Worm (Caenorhabditis elegans) whole organism, L3 larva: ENCODE results near the gene F58H1.6.

Source experiments
- R02D3.7 ChIP-seq: fragments of 150-350 bp; optimal IDR thresholded peaks from 2 replicates; lab custom pipeline; 2014; ENCODE audit warnings: missing biosample characterization, missing genetic modification characterization
- ZK546.5 ChIP-seq: sonication (generic microtip); optimal IDR thresholded peaks from 2 replicates; lab custom pipeline; 2017; ENCODE audit warnings: missing biosample characterization, missing genetic modification characterization
- aly-2 ChIP-seq: fragments of 150-350 bp; optimal IDR thresholded peaks from 2 replicates; lab custom pipeline; 2014; ENCODE audit warnings: missing biosample characterization, missing genetic modification characterization
- ama-1 ChIP-seq: fragments of 150-350 bp; optimal IDR thresholded peaks from 2 replicates; lab custom pipeline; 2018
- ceh-16 ChIP-seq: sonication (generic microtip); optimal IDR thresholded peaks from 2 replicates; lab custom pipeline; 2017; ENCODE audit warnings: missing biosample characterization, missing genetic modification characterization
- ceh-28 ChIP-seq: fragments of 150-350 bp; optimal IDR thresholded peaks from 2 replicates; lab custom pipeline; 2014; ENCODE audit warnings: missing biosample characterization, missing genetic modification reagents, missing genetic modification characterization
- ceh-82 ChIP-seq: fragments of 150-350 bp; optimal IDR thresholded peaks from 2 replicates; lab custom pipeline; 2014; ENCODE audit warnings: missing biosample characterization, missing genetic modification characterization
- ceh-9 ChIP-seq: sonication (generic microtip); optimal IDR thresholded peaks from 2 replicates; lab custom pipeline; 2018; ENCODE audit warnings: missing biosample characterization, missing genetic modification characterization
- daf-12 ChIP-seq: fragments of 150-350 bp; optimal IDR thresholded peaks from 2 replicates; lab custom pipeline; 2014; ENCODE audit warnings: missing biosample characterization, missing genetic modification reagents, missing genetic modification characterization
- egl-5 ChIP-seq: fragments of 150-350 bp; optimal IDR thresholded peaks from 2 replicates; lab custom pipeline; 2017; ENCODE audit warnings: missing biosample characterization, missing genetic modification reagents, missing genetic modification characterization, inconsistent platforms
- elt-1 ChIP-seq: fragments of 150-350 bp; optimal IDR thresholded peaks from 2 replicates; lab custom pipeline; 2014; ENCODE audit warnings: missing biosample characterization, missing genetic modification characterization
- elt-2 ChIP-seq: sonication (generic microtip); optimal IDR thresholded peaks from 2 replicates; lab custom pipeline; 2016; ENCODE audit warnings: missing genetic modification reagents, mild to moderate bottlenecking, missing genetic modification characterization, missing compliant biosample characterization
- elt-3 ChIP-seq, 3 experiments: fragments of 150-350 bp in 1 of 3; sonication (generic microtip) in 2 of 3; optimal IDR thresholded peaks; 2 replicates in 2 of 3; 4 replicates in 1 of 3; lab custom pipeline; 2014 to 2017; ENCODE audit warnings: missing biosample characterization in 3 of 3, missing genetic modification characterization in 3 of 3
- fkh-10 ChIP-seq: sonication (generic microtip); optimal IDR thresholded peaks from 2 replicates; lab custom pipeline; 2017; ENCODE audit warnings: missing biosample characterization, missing genetic modification reagents, missing genetic modification characterization
- fkh-2 ChIP-seq: fragments of 150-350 bp; optimal IDR thresholded peaks from 2 replicates; lab custom pipeline; 2014; ENCODE audit warnings: missing biosample characterization, missing genetic modification reagents, missing genetic modification characterization
- fos-1 ChIP-seq: fragments of 150-350 bp; optimal IDR thresholded peaks from 2 replicates; lab custom pipeline; 2014; ENCODE audit warnings: missing biosample characterization, missing genetic modification characterization
- jun-1 ChIP-seq: fragments of 150-350 bp; optimal IDR thresholded peaks from 2 replicates; lab custom pipeline; 2014; ENCODE audit warnings: missing biosample characterization, missing genetic modification reagents, missing genetic modification characterization
- lin-15B ChIP-seq: fragments of 150-350 bp; optimal IDR thresholded peaks from 2 replicates; lab custom pipeline; 2014; ENCODE audit warnings: missing biosample characterization, missing genetic modification characterization
- lin-39 ChIP-seq: fragments of 150-350 bp; optimal IDR thresholded peaks from 2 replicates; lab custom pipeline; 2018; ENCODE audit warnings: missing biosample characterization, missing genetic modification reagents, missing genetic modification characterization
- lsy-12 ChIP-seq: sonication (generic microtip); optimal IDR thresholded peaks from 2 replicates; lab custom pipeline; 2016; ENCODE audit warnings: mild to moderate bottlenecking, missing genetic modification characterization, missing compliant biosample characterization
- mml-1 ChIP-seq: fragments of 150-350 bp; sonication (generic microtip); optimal IDR thresholded peaks from 3 replicates; lab custom pipeline; 2014; ENCODE audit warnings: missing biosample characterization, missing genetic modification characterization
- nfya-1 ChIP-seq: sonication (generic microtip); optimal IDR thresholded peaks from 2 replicates; lab custom pipeline; 2017; ENCODE audit warnings: missing genetic modification characterization, mild to moderate bottlenecking, missing compliant biosample characterization, antibody characterized with exemption, moderate library complexity; ENCODE audit not compliant: insufficient read depth
- nhr-11 ChIP-seq: fragments of 150-350 bp; optimal IDR thresholded peaks from 2 replicates; lab custom pipeline; 2014; ENCODE audit warnings: missing biosample characterization, missing genetic modification characterization
- nhr-12 ChIP-seq: fragments of 150-350 bp; optimal IDR thresholded peaks from 2 replicates; lab custom pipeline; 2014; ENCODE audit warnings: missing biosample characterization, missing genetic modification characterization
- nhr-23 ChIP-seq: fragments of 150-350 bp; optimal IDR thresholded peaks from 2 replicates; lab custom pipeline; 2014; ENCODE audit warnings: missing biosample characterization, missing genetic modification reagents, missing genetic modification characterization
- nhr-237 ChIP-seq: fragments of 150-350 bp; optimal IDR thresholded peaks from 2 replicates; lab custom pipeline; 2014; ENCODE audit warnings: missing biosample characterization, missing genetic modification characterization
- nhr-25 ChIP-seq: sonication (generic microtip); optimal IDR thresholded peaks from 2 replicates; lab custom pipeline; 2017; ENCODE audit warnings: missing biosample characterization, missing genetic modification characterization
- nhr-67 ChIP-seq: fragments of 150-350 bp; optimal IDR thresholded peaks from 2 replicates; lab custom pipeline; 2014; ENCODE audit warnings: missing biosample characterization, missing genetic modification characterization
- nhr-76 ChIP-seq: fragments of 150-350 bp; sonication (generic microtip); optimal IDR thresholded peaks from 5 replicates; lab custom pipeline; 2014; ENCODE audit warnings: missing biosample characterization, missing genetic modification characterization
- nhr-77 ChIP-seq: fragments of 150-350 bp; optimal IDR thresholded peaks from 2 replicates; lab custom pipeline; 2014; ENCODE audit warnings: missing biosample characterization, missing genetic modification characterization
- pqm-1 ChIP-seq: fragments of 150-350 bp; optimal IDR thresholded peaks from 2 replicates; lab custom pipeline; 2017; ENCODE audit warnings: missing biosample characterization, missing genetic modification characterization, inconsistent platforms
- skn-1 ChIP-seq: fragments of 150-350 bp; optimal IDR thresholded peaks from 2 replicates; lab custom pipeline; 2014; ENCODE audit warnings: missing biosample characterization, missing genetic modification characterization
- snpc-4 ChIP-seq: fragments of 150-350 bp; optimal IDR thresholded peaks from 2 replicates; lab custom pipeline; 2014; ENCODE audit warnings: missing biosample characterization, missing genetic modification characterization
- tbx-2 ChIP-seq: sonication (generic microtip); optimal IDR thresholded peaks from 2 replicates; lab custom pipeline; 2016; ENCODE audit warnings: mild to moderate bottlenecking, missing genetic modification characterization, missing compliant biosample characterization
- unc-39 ChIP-seq: sonication (generic microtip); optimal IDR thresholded peaks from 4 replicates; lab custom pipeline; 2017; ENCODE audit warnings: missing biosample characterization, missing genetic modification characterization
- unc-62 ChIP-seq: fragments of 150-350 bp; sonication (generic microtip); optimal IDR thresholded peaks from 4 replicates; lab custom pipeline; 2014; ENCODE audit warnings: missing biosample characterization, missing genetic modification reagents, missing genetic modification characterization
- zag-1 ChIP-seq: fragments of 150-350 bp; optimal IDR thresholded peaks from 2 replicates; lab custom pipeline; 2014; ENCODE audit warnings: missing biosample characterization, missing genetic modification characterization
- ztf-11 ChIP-seq: fragments of 150-350 bp; optimal IDR thresholded peaks from 2 replicates; lab custom pipeline; 2014; ENCODE audit warnings: missing biosample characterization, missing genetic modification characterization

Gene F58H1.6

ce11 chrV:11943737-11944136, 1.3 kb downstream of the F58H1.6 start:
- TF ChIP-seq R02D3.7 (no peak), tbx-2 (tag; lab: Kevin White, UChicago) (no peak), lin-39 (no peak), nhr-77 (no peak), jun-1 (no peak), elt-2 (tag; lab: Kevin White, UChicago) (no peak), egl-5 (tag; lab: Kevin White, UChicago) (no peak), nhr-67 (no peak), unc-39 (tag; lab: Kevin White, UChicago) (no peak), ceh-28 (no peak), ceh-9 (tag; lab: Kevin White, UChicago) (no peak), nhr-237 (tag; lab: Kevin White, UChicago) (no peak), nhr-11 (tag; lab: Kevin White, UChicago) (no peak), snpc-4 (no peak), ztf-11 (tag; lab: Kevin White, UChicago) (no peak), lin-15B (tag; lab: Kevin White, UChicago) (no peak), nfya-1 (tag; lab: Kevin White, UChicago) (no peak), elt-1 (tag; lab: Kevin White, UChicago) (no peak), nhr-12 (no peak), fkh-10 (no peak)
- TF ChIP-seq, all 47 proteins: peak for 0

- TF ChIP-seq aly-2 (tag; lab: Kevin White, UChicago) (no peak), ceh-16 (tag; lab: Kevin White, UChicago) (no peak), snpc-4 (no peak), ZK546.5 (tag; lab: Kevin White, UChicago) (no peak), nhr-77 (no peak), pqm-1 (tag; lab: Kevin White, UChicago) (no peak), unc-62 (GFP tag; lab: Kevin White, UChicago) (no peak), elt-1 (tag; lab: Kevin White, UChicago) (no peak), nhr-23 (no peak), nhr-76 (tag; lab: Kevin White, UChicago) (no peak)
Observed at ce11 chrV:11945429-11945828, 3.0 kb downstream of the F58H1.6 start.

- TF ChIP-seq fos-1 (tag; lab: Kevin White, UChicago) (no peak), skn-1 (tag; lab: Kevin White, UChicago) (no peak), nfya-1 (tag; lab: Kevin White, UChicago) (no peak), mml-1 (tag; lab: Kevin White, UChicago) (no peak), ceh-9 (tag; lab: Kevin White, UChicago) (no peak), zag-1 (tag; lab: Kevin White, UChicago) (no peak)
Observed at ce11 chrV:11946818-11947217, 4.4 kb downstream of the F58H1.6 start.

DNA sequence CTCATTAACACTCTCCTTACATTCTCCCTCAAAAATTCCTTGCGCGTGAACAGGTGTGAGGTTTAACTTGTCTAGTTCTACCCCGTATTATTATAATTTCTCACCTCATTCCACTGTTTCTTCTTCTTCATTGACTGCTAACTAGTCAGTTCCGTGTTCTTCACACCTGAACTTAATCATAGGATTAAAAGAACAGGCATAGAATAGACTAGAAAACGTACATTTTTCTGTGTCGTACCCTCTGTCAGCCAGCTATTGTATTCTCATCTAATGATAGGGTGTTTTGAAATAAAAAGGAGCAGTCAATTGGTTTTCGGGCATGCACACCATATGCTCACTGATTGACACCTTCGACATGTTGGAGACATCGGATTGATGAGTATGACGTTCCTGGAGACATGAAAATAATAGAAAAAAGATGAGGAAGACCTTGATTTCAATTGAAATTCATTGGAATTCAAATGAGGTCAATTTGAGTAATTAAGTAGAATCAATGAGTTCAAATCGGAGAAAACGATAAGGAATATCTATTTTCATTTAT, 5.1 kb downstream of the F58H1.6 start:
- TF ChIP-seq skn-1 (tag; lab: Kevin White, UChicago): no peak
- TF ChIP-seq tbx-2 (tag; lab: Kevin White, UChicago): no peak
- no peak for TF ChIP-seq lsy-12 (tag; lab: Kevin White, UChicago)
- no peak for TF ChIP-seq ZK546.5 (tag; lab: Kevin White, UChicago)
- no peak for TF ChIP-seq nhr-77
- TF ChIP-seq lin-39: no peak
- no peak for TF ChIP-seq fkh-2 (tag; lab: Kevin White, UChicago)
- no peak for TF ChIP-seq elt-2 (tag; lab: Kevin White, UChicago)
- TF ChIP-seq nhr-76 (tag; lab: Kevin White, UChicago): no peak
- TF ChIP-seq zag-1 (tag; lab: Kevin White, UChicago): no peak
- no peak for TF ChIP-seq ama-1 (lab: Kevin White, UChicago)
- no peak for TF ChIP-seq ztf-11 (tag; lab: Kevin White, UChicago)
- TF ChIP-seq ceh-9 (tag; lab: Kevin White, UChicago): no peak
- TF ChIP-seq aly-2 (tag; lab: Kevin White, UChicago): no peak
- TF ChIP-seq fkh-10: no peak
- no peak for TF ChIP-seq nhr-237 (tag; lab: Kevin White, UChicago)
- no peak for TF ChIP-seq nhr-23
- no peak for TF ChIP-seq nhr-25 (tag; lab: Kevin White, UChicago)
- no peak for TF ChIP-seq unc-62 (GFP tag; lab: Kevin White, UChicago)

DNA sequence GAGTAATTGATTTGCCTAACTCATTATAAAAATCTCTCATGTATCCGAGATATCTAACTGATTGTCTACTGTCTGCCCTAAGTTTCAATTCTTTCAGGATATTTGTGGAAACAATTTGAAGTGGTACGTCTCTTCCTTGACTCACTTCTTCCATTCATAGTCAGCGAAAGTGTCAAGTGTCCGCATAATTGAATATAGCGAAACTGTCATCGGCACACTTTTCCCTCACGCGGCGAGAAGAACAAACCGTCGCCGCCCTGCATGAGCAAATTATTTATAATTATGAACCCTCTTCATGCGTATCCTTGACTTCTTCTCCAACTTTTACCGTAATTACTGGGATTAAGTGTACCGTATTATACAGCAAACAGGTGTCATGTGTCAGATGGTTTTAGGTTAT, 6.2 kb downstream of the F58H1.6 start:
- TF ChIP-seq ceh-82 (tag; lab: Kevin White, UChicago) (no peak), nhr-67 (no peak), egl-5 (tag; lab: Kevin White, UChicago) (no peak), elt-3 (tag; optimal IDR thresholded peaks at IDR 0.05; lab: Kevin White, UChicago) (no peak), ama-1 (lab: Kevin White, UChicago) (no peak), daf-12 (tag; lab: Kevin White, UChicago) (no peak), mml-1 (tag; lab: Kevin White, UChicago) (no peak), skn-1 (tag; lab: Kevin White, UChicago) (no peak), elt-2 (tag; lab: Kevin White, UChicago) (no peak)
